Worm (Caenorhabditis elegans): ENCODE results near the gene lin-49.

DNA sequence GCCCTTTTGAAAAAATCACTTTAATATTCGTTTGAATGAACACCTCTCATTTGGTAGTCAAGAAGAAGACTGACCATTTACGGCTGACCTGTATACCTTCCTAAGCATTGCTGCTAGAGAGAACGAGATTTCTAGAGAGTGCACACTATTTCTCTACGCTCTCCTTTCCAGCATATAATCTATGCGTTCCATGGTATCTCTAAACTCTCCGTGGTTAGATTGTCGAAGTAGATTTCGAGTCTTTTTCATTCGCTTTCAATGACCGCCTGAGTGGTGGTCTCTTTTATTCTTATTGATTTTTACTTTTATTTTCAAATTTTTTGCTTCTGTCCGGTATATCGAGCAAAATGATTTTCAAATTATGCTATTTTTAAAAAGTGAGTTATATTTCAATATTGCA, 23.0 kb upstream of the lin-49 start:
- TF ChIP-seq pha-4 (tag; optimal IDR thresholded peaks at IDR 0.05) (no peak), hlh-6 (tag; optimal IDR thresholded peaks at IDR 0.05) (no peak), ama-1 (optimal IDR thresholded peaks at IDR 0.05) (no peak), ceh-34 (tag; optimal IDR thresholded peaks at IDR 0.05) (no peak)

All from whole organism, late embryonic.